Worm (Caenorhabditis elegans) whole organism, early embryonic: ENCODE measurements around the gene mct-5.

ENCODE experiments used
- B0310.2 ChIP-seq: sonication (generic microtip); optimal IDR thresholded peaks from 2 replicates; lab custom pipeline; 2016; ENCODE audit warnings: mild to moderate bottlenecking, missing genetic modification characterization, missing compliant biosample characterization
- F13C5.2 ChIP-seq: sonication (generic microtip); optimal IDR thresholded peaks from 2 replicates; lab custom pipeline; 2017; ENCODE audit warnings: mild to moderate bottlenecking, missing genetic modification characterization, inconsistent platforms, missing compliant biosample characterization
- aly-1 ChIP-seq: sonication (generic microtip); optimal IDR thresholded peaks from 2 replicates; lab custom pipeline; 2016; ENCODE audit warnings: missing genetic modification characterization, missing compliant biosample characterization
- ama-1 ChIP-seq: fragments of 150-350 bp; optimal IDR thresholded peaks from 2 replicates; lab custom pipeline; 2014
- ceh-13 ChIP-seq: fragments of 200-800 bp; sonication (Bioruptor generic); optimal IDR thresholded peaks from 2 replicates; lab custom pipeline; 2018; ENCODE audit warnings: mild to moderate bottlenecking, missing genetic modification characterization, missing compliant biosample characterization
- ceh-36 ChIP-seq: sonication (generic microtip); optimal IDR thresholded peaks from 2 replicates; lab custom pipeline; 2016; ENCODE audit warnings: missing genetic modification characterization, inconsistent platforms, missing compliant biosample characterization
- ets-7 ChIP-seq: sonication (generic microtip); optimal IDR thresholded peaks from 2 replicates; lab custom pipeline; 2016; ENCODE audit warnings: missing genotype, missing genetic modification characterization, missing compliant biosample characterization
- flt-1 ChIP-seq: fragments of 200-800 bp; sonication (Bioruptor generic); IDR thresholded peaks from 2 replicates; pipeline ENCODE4 v1.3.6; 2022; ENCODE audit warnings: missing genetic modification characterization, missing compliant biosample characterization
- hmbx-1 ChIP-seq: sonication (generic microtip); optimal IDR thresholded peaks from 2 replicates; lab custom pipeline; 2016; ENCODE audit warnings: mild to moderate bottlenecking, missing genetic modification characterization, missing compliant biosample characterization
- hmg-4 ChIP-seq: fragments of 200-800 bp; sonication (Bioruptor generic); optimal IDR thresholded peaks from 2 replicates; lab custom pipeline; 2018; ENCODE audit warnings: mild to moderate bottlenecking, missing genetic modification characterization, missing compliant biosample characterization
- hnd-1 ChIP-seq: sonication (generic microtip); optimal IDR thresholded peaks from 2 replicates; lab custom pipeline; 2016; ENCODE audit warnings: missing genetic modification characterization, missing compliant biosample characterization
- pes-1 ChIP-seq: fragments of 200-800 bp; sonication (Bioruptor generic); IDR thresholded peaks from 2 replicates; pipeline ENCODE4 v1.3.6; 2022; ENCODE audit warnings: missing genetic modification reagents, missing genetic modification characterization, missing compliant biosample characterization
- scrt-1 ChIP-seq: fragments of 200-800 bp; sonication (Bioruptor generic); IDR thresholded peaks from 2 replicates; pipeline ENCODE4 v1.3.6; 2022; ENCODE audit warnings: missing genetic modification characterization, missing compliant biosample characterization
- sea-1 ChIP-seq: fragments of 200-800 bp; sonication (Bioruptor generic); conservative IDR thresholded peaks from 2 replicates; pipeline ENCODE4 v1.3.6; 2022; ENCODE audit warnings: missing genetic modification characterization, missing compliant biosample characterization
- tbx-11 ChIP-seq: fragments of 200-800 bp; sonication (Bioruptor generic); IDR thresholded peaks from 2 replicates; pipeline ENCODE4 v1.3.6; 2022; ENCODE audit warnings: missing genetic modification characterization, missing compliant biosample characterization
- tbx-37 ChIP-seq: fragments of 200-800 bp; sonication (Bioruptor generic); conservative IDR thresholded peaks from 2 replicates; pipeline ENCODE4 v1.3.6; 2022; ENCODE audit warnings: missing genetic modification reagents, missing genetic modification characterization, missing compliant biosample characterization
- tra-4 ChIP-seq: sonication (generic microtip); optimal IDR thresholded peaks from 2 replicates; lab custom pipeline; 2017; ENCODE audit warnings: missing genetic modification characterization, missing compliant biosample characterization

Gene mct-5

ce11 chrII:7072590-7073536, 25.5 kb downstream of the mct-5 start:
- peak; percentile 18 for TF ChIP-seq ets-7
- TF ChIP-seq ama-1 (lab: Kevin White, UChicago) = no peak
- TF ChIP-seq ceh-36 (tag; lab: Kevin White, UChicago) = no peak
- no peak for TF ChIP-seq sea-1
- TF ChIP-seq tbx-11 (GFP tag; lab: Robert Waterston, UW) = no peak
- TF ChIP-seq scrt-1 = no peak
- 0 out of 2 replicates have a peak, but pooled peaks have one; percentile 19 for TF ChIP-seq tbx-37 (GFP tag; lab: Robert Waterston, UW)
- peak; percentile 5 for TF ChIP-seq ceh-13
- no peak for TF ChIP-seq aly-1 (tag; lab: Kevin White, UChicago)
- peak; percentile 5 for TF ChIP-seq hnd-1
- no peak for TF ChIP-seq pes-1 (GFP tag; lab: Robert Waterston, UW)

- TF ChIP-seq F13C5.2 (tag; lab: Kevin White, UChicago) (no peak), hmbx-1 (no peak), ceh-13 (no peak), B0310.2 (tag; lab: Kevin White, UChicago) (no peak)
Observed at ce11 chrII:7072315-7072589, 26.1 kb downstream of the mct-5 start, which contains the start of gene kars-1. kars-1 (minus strand) TSS chrII:7072415.

- TF ChIP-seq ama-1 (lab: Kevin White, UChicago) = no peak
- TF ChIP-seq scrt-1 = no peak
- TF ChIP-seq tra-4 = no peak
Observed at ce11 chrII:7070434-7070833, 28.0 kb downstream of the mct-5 start.

ce11 chrII:7069866-7070265, 28.5 kb downstream of the mct-5 start, which contains the start of gene him-14:
him-14 (minus strand) TSS chrII:7069966.
- TF ChIP-seq tbx-11 (GFP tag; lab: Robert Waterston, UW) = no peak
- TF ChIP-seq tbx-37 (GFP tag; lab: Robert Waterston, UW) = no peak

- TF ChIP-seq flt-1 (GFP tag; lab: Robert Waterston, UW) (no peak), ceh-36 (tag; lab: Kevin White, UChicago) (no peak), hnd-1 (no peak), ama-1 (lab: Kevin White, UChicago) (no peak), pes-1 (GFP tag; lab: Robert Waterston, UW) (no peak), scrt-1 (no peak), B0310.2 (tag; lab: Kevin White, UChicago) (no peak), tbx-11 (GFP tag; lab: Robert Waterston, UW) (no peak), ceh-13 (no peak), F13C5.2 (tag; lab: Kevin White, UChicago) (no peak), hmbx-1 (no peak), ets-7 (no peak), sea-1 (no peak)
Observed at ce11 chrII:7065391-7065790, 33.0 kb downstream of the mct-5 start, which contains the start of gene nos-2. nos-2 (plus strand) TSS chrII:7065618.

ce11 chrII:7061730-7062129, 36.7 kb downstream of the mct-5 start, which contains the start of gene acs-6:
acs-6 (plus strand) TSS chrII:7062030.
- TF ChIP-seq pes-1 (GFP tag; lab: Robert Waterston, UW) (no peak), F13C5.2 (tag; lab: Kevin White, UChicago) (no peak), ama-1 (lab: Kevin White, UChicago) (no peak), tbx-37 (GFP tag; lab: Robert Waterston, UW) (no peak), hmbx-1 (no peak)

ce11 chrII:7060791-7061190, 37.6 kb downstream of the mct-5 start:
- TF ChIP-seq hmg-4 (GFP tag; lab: Kevin White, UChicago) (no peak), scrt-1 (no peak), tbx-11 (GFP tag; lab: Robert Waterston, UW) (no peak), aly-1 (tag; lab: Kevin White, UChicago) (no peak), hmbx-1 (no peak), tbx-37 (GFP tag; lab: Robert Waterston, UW) (no peak), pes-1 (GFP tag; lab: Robert Waterston, UW) (no peak), F13C5.2 (tag; lab: Kevin White, UChicago) (no peak), ceh-36 (tag; lab: Kevin White, UChicago) (no peak), ets-7 (no peak), flt-1 (GFP tag; lab: Robert Waterston, UW) (no peak), ama-1 (lab: Kevin White, UChicago) (no peak), B0310.2 (tag; lab: Kevin White, UChicago) (no peak), ceh-13 (no peak), sea-1 (no peak)

- TF ChIP-seq tbx-11 (GFP tag; lab: Robert Waterston, UW) (no peak), scrt-1 (no peak), aly-1 (tag; lab: Kevin White, UChicago) (no peak), F13C5.2 (tag; lab: Kevin White, UChicago) (no peak), flt-1 (GFP tag; lab: Robert Waterston, UW) (no peak), pes-1 (GFP tag; lab: Robert Waterston, UW) (no peak)
Observed at ce11 chrII:7060202-7060601, 38.2 kb downstream of the mct-5 start.
